In the genomic region with DNA sequence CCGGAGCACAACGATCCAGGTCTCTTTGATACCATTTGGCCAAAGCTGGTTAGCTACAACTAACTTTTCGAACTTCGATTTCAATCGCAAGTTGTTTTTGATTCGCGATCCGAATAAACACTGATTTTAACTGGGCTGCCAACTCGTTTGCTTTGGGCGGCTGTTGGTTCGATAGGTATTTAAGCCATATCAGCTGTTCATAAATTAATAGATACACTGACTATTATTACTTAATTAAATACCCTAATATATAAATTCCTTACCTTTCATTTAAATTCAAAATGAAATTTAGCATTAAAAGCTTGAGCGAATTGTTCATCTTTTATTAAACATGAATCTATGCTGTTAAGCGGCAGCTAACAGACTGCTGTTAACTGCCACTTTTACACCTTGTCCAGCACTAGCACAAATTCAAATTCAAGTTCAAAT, we compare ENCODE assay signal across 2 fruit fly cellular contexts.
TF ChIP-seq lines count a peak whose summit lies in the region.

A gene (minus strand): TSS at position 129 of the 429 bp plus-strand sequence.

TF ChIP-seq in whole organism, embryonic, 481 proteins besides CTCF, POLR2A, EP300 and RAD21 (continued from another document and continues in another):
- TF ChIP-seq schlank (tag; optimal IDR thresholded peaks at IDR 0.05; lab: Kevin White, UChicago), result no peak
- TF ChIP-seq zen2 (GFP tag; IDR thresholded peaks at IDR 0.05; lab: Robert Waterston, UW; ENCODE audit: partially characterized antibody), result no peak; the same call in 2 of the 3 replicates
- TF ChIP-seq CG10267 (tag; optimal IDR thresholded peaks at IDR 0.05; lab: Kevin White, UChicago), result peak; percentile 90
- TF ChIP-seq CG13424 (tag; optimal IDR thresholded peaks at IDR 0.05; lab: Kevin White, UChicago), result peak; percentile 31
- TF ChIP-seq D19A (tag; optimal IDR thresholded peaks at IDR 0.05; lab: Kevin White, UChicago), result peak; percentile 4
- no peak for TF ChIP-seq CG15479 (GFP tag; optimal IDR thresholded peaks at IDR 0.05; lab: Kevin White, UChicago)
- TF ChIP-seq CG4404 (GFP tag; IDR thresholded peaks at IDR 0.05; lab: Robert Waterston, UW), result no peak
- peak; percentile 43 for TF ChIP-seq CG12391 (tag; optimal IDR thresholded peaks at IDR 0.05; lab: Kevin White, UChicago)
- peak in 1 of 2 experiments; percentile 68 for TF ChIP-seq eve (GFP tag; optimal IDR thresholded peaks at IDR 0.05; lab: Kevin White, UChicago)
- no peak for TF ChIP-seq Elba2 (GFP tag; optimal IDR thresholded peaks at IDR 0.05; lab: Kevin White, UChicago)
- no peak for TF ChIP-seq hb (GFP tag; IDR thresholded peaks at IDR 0.05; lab: Robert Waterston, UW; ENCODE audit: partially characterized antibody)
- peak; percentile 51; the same call in 1 of the 2 replicates for TF ChIP-seq unc-4 (GFP tag; IDR thresholded peaks at IDR 0.05; lab: Robert Waterston, UW; ENCODE audit: partially characterized antibody)
- TF ChIP-seq hth (optimal IDR thresholded peaks at IDR 0.05; lab: Kevin White, UChicago), result no peak
- TF ChIP-seq CG33213 (GFP tag; optimal IDR thresholded peaks at IDR 0.05; lab: Kevin White, UChicago), result no peak
- TF ChIP-seq bowl (GFP tag; IDR thresholded peaks at IDR 0.05; lab: Robert Waterston, UW), result no peak
- peak; percentile 44 for TF ChIP-seq CG12659 (GFP tag; optimal IDR thresholded peaks at IDR 0.05; lab: Kevin White, UChicago)
- no peak for TF ChIP-seq CG12744 (GFP tag; optimal IDR thresholded peaks at IDR 0.05; lab: Kevin White, UChicago)
- no peak for TF ChIP-seq Oaz (GFP tag; IDR thresholded peaks at IDR 0.05; lab: Robert Waterston, UW)
- no peak for TF ChIP-seq CG8359 (GFP tag; optimal IDR thresholded peaks at IDR 0.05; lab: Kevin White, UChicago; ENCODE audit: borderline replicate concordance)
- no peak for TF ChIP-seq CG14014 (GFP tag; IDR thresholded peaks at IDR 0.05; lab: Robert Waterston, UW)
- no peak for TF ChIP-seq jigr1 (GFP tag; IDR thresholded peaks at IDR 0.05; lab: Robert Waterston, UW)
- peak; percentile 23 for TF ChIP-seq sug (tag; optimal IDR thresholded peaks at IDR 0.05; lab: Kevin White, UChicago)
- no peak for TF ChIP-seq CG30020 (tag; optimal IDR thresholded peaks at IDR 0.05; lab: Kevin White, UChicago)
- no peak for TF ChIP-seq CG2129 (GFP tag; IDR thresholded peaks at IDR 0.05; lab: Robert Waterston, UW; ENCODE audit: partially characterized antibody)
- TF ChIP-seq CG3407 (GFP tag; optimal IDR thresholded peaks at IDR 0.05; lab: Kevin White, UChicago), result no peak
- TF ChIP-seq grau (tag; optimal IDR thresholded peaks at IDR 0.05; lab: Kevin White, UChicago), result no peak
- TF ChIP-seq pzg (GFP tag; optimal IDR thresholded peaks at IDR 0.05; lab: Kevin White, UChicago), result peak; percentile 53
- TF ChIP-seq lov (optimal IDR thresholded peaks at IDR 0.05; lab: Kevin White, UChicago), result no peak
- no peak for TF ChIP-seq lov (GFP tag; IDR thresholded peaks at IDR 0.05; lab: Robert Waterston, UW)
- TF ChIP-seq CHES-1-like (GFP tag; optimal IDR thresholded peaks at IDR 0.05; lab: Kevin White, UChicago), result no peak
- peak; percentile 47 for TF ChIP-seq Sin3A (optimal IDR thresholded peaks at IDR 0.05; lab: Kevin White, UChicago)
- peak; percentile 37 for TF ChIP-seq CoRest (tag; optimal IDR thresholded peaks at IDR 0.05; lab: Kevin White, UChicago)
- TF ChIP-seq CG31365 (tag; optimal IDR thresholded peaks at IDR 0.05; lab: Kevin White, UChicago), result no peak
- peak; percentile 28 for TF ChIP-seq phol (tag; optimal IDR thresholded peaks at IDR 0.05; lab: Kevin White, UChicago)
- TF ChIP-seq CG14441 (GFP tag; IDR thresholded peaks at IDR 0.05; lab: Robert Waterston, UW), result no peak
- TF ChIP-seq Stat92E (GFP tag; optimal IDR thresholded peaks at IDR 0.05; lab: Kevin White, UChicago), result no peak
- peak; percentile 69 for TF ChIP-seq MBD-R2 (GFP tag; IDR thresholded peaks at IDR 0.05; lab: Robert Waterston, UW)
- TF ChIP-seq CG8478 (optimal IDR thresholded peaks at IDR 0.05; lab: Kevin White, UChicago), result no peak
- TF ChIP-seq nom (GFP tag; optimal IDR thresholded peaks at IDR 0.05; lab: Kevin White, UChicago), result no peak
- TF ChIP-seq BEAF-32 (GFP tag; optimal IDR thresholded peaks at IDR 0.05; lab: Kevin White, UChicago), result peak; percentile 63
- TF ChIP-seq croc (GFP tag; conservative IDR thresholded peaks at IDR 0.05; lab: Robert Waterston, UW), result no peak
- no peak for TF ChIP-seq CG16815 (GFP tag; optimal IDR thresholded peaks at IDR 0.05; lab: Kevin White, UChicago)
- no peak for TF ChIP-seq CG15011 (GFP tag; optimal IDR thresholded peaks at IDR 0.05; lab: Kevin White, UChicago)
- no peak for TF ChIP-seq sd (tag; optimal IDR thresholded peaks at IDR 0.05; lab: Kevin White, UChicago)
- TF ChIP-seq fd64A (GFP tag; optimal IDR thresholded peaks at IDR 0.05; lab: Kevin White, UChicago), result no peak
- TF ChIP-seq CG4730 (GFP tag; IDR thresholded peaks at IDR 0.05; lab: Robert Waterston, UW), result no peak
- peak; percentile 24; the same call in 1 of the 2 replicates for TF ChIP-seq Rfx (GFP tag; IDR thresholded peaks at IDR 0.05; lab: Robert Waterston, UW)
- no peak for TF ChIP-seq CG11456 (GFP tag; IDR thresholded peaks at IDR 0.05; lab: Robert Waterston, UW)
- no peak for TF ChIP-seq NFAT (GFP tag; IDR thresholded peaks at IDR 0.05; lab: Robert Waterston, UW)
- no peak for TF ChIP-seq Dbx (GFP tag; IDR thresholded peaks at IDR 0.05; lab: Robert Waterston, UW)
- TF ChIP-seq CG10959 (GFP tag; IDR thresholded peaks at IDR 0.05; lab: Robert Waterston, UW), result no peak
- no peak for TF ChIP-seq CG2875 (GFP tag; optimal IDR thresholded peaks at IDR 0.05; lab: Kevin White, UChicago)
- TF ChIP-seq CG13123 (GFP tag; optimal IDR thresholded peaks at IDR 0.05; lab: Kevin White, UChicago), result no peak
- no peak for TF ChIP-seq en (GFP tag; optimal IDR thresholded peaks at IDR 0.05; lab: Kevin White, UChicago)
- peak; percentile 6 for TF ChIP-seq CG10979 (tag; optimal IDR thresholded peaks at IDR 0.05; lab: Kevin White, UChicago)
- no peak for TF ChIP-seq ftz-f1 (GFP tag; optimal IDR thresholded peaks at IDR 0.05; lab: Kevin White, UChicago)
- TF ChIP-seq CG30403 (GFP tag; optimal IDR thresholded peaks at IDR 0.05; lab: Kevin White, UChicago), result peak; percentile 21
- TF ChIP-seq CG10209 (GFP tag; optimal IDR thresholded peaks at IDR 0.05; lab: Kevin White, UChicago), result no peak
- no peak for TF ChIP-seq C15 (GFP tag; IDR thresholded peaks at IDR 0.05; lab: Robert Waterston, UW)
- TF ChIP-seq tap (tag; optimal IDR thresholded peaks at IDR 0.05; lab: Kevin White, UChicago), result no peak
- TF ChIP-seq amos (GFP tag; IDR thresholded peaks at IDR 0.05; lab: Robert Waterston, UW; ENCODE audit: partially characterized antibody), result peak; percentile 34; the same call in 1 of the 2 replicates
- TF ChIP-seq CG11093 (GFP tag; IDR thresholded peaks at IDR 0.05; lab: Robert Waterston, UW), result no peak
- no peak for TF ChIP-seq zf30C (GFP tag; optimal IDR thresholded peaks at IDR 0.05; lab: Kevin White, UChicago)
- TF ChIP-seq sna (GFP tag; IDR thresholded peaks at IDR 0.05; lab: Robert Waterston, UW; ENCODE audit: partially characterized antibody), result no peak

TF ChIP-seq in whole organism, prepupa, 60 proteins besides CTCF, POLR2A, EP300 and RAD21 (continued from another document):
- TF ChIP-seq CG11762 (GFP tag; optimal IDR thresholded peaks at IDR 0.05; lab: Kevin White, UChicago; ENCODE audit: insufficient read depth) (no peak), spab (GFP tag; optimal IDR thresholded peaks at IDR 0.05; lab: Kevin White, UChicago) (no peak), topi (GFP tag; optimal IDR thresholded peaks at IDR 0.05; lab: Kevin White, UChicago) (peak; percentile 13), CG8319 (GFP tag; optimal IDR thresholded peaks at IDR 0.05; lab: Kevin White, UChicago) (no peak), Smox (GFP tag; optimal IDR thresholded peaks at IDR 0.05; lab: Kevin White, UChicago) (no peak), CG10669 (GFP tag; optimal IDR thresholded peaks at IDR 0.05; lab: Kevin White, UChicago) (no peak), CG6854 (GFP tag; optimal IDR thresholded peaks at IDR 0.05; lab: Kevin White, UChicago) (no peak), CG4318 (GFP tag; optimal IDR thresholded peaks at IDR 0.05; lab: Kevin White, UChicago) (no peak), net (GFP tag; optimal IDR thresholded peaks at IDR 0.05; lab: Kevin White, UChicago) (no peak), CG9139 (GFP tag; optimal IDR thresholded peaks at IDR 0.05; lab: Kevin White, UChicago) (no peak), salr (GFP tag; optimal IDR thresholded peaks at IDR 0.05; lab: Kevin White, UChicago) (no peak), Sox15 (GFP tag; optimal IDR thresholded peaks at IDR 0.05; lab: Kevin White, UChicago) (no peak), CG15336 (GFP tag; IDR thresholded peaks at IDR 0.05; lab: Robert Waterston, UW) (no peak), Lpt (GFP tag; optimal IDR thresholded peaks at IDR 0.05; lab: Kevin White, UChicago) (no peak), Eip75B (GFP tag; optimal IDR thresholded peaks at IDR 0.05; lab: Kevin White, UChicago) (no peak), CG3032 (tag; optimal IDR thresholded peaks at IDR 0.05; lab: Kevin White, UChicago) (no peak), Ets21C (GFP tag; optimal IDR thresholded peaks at IDR 0.05; lab: Kevin White, UChicago) (no peak), dsx (GFP tag; optimal IDR thresholded peaks at IDR 0.05; lab: Kevin White, UChicago; ENCODE audit: poor library complexity, severe bottlenecking) (no peak), Gug (GFP tag; IDR thresholded peaks at IDR 0.05; lab: Robert Waterston, UW) (no peak), svp (GFP tag; lab: Kevin White, UChicago) (no peak), CG16779 (tag; optimal IDR thresholded peaks at IDR 0.05; lab: Kevin White, UChicago) (no peak), Blimp-1 (GFP tag; optimal IDR thresholded peaks at IDR 0.05; lab: Kevin White, UChicago) (no peak), Sox102F (GFP tag; optimal IDR thresholded peaks at IDR 0.05; lab: Kevin White, UChicago) (no peak), Hr4 (GFP tag; optimal IDR thresholded peaks at IDR 0.05; lab: Kevin White, UChicago) (no peak), CG6808 (GFP tag; optimal IDR thresholded peaks at IDR 0.05; lab: Kevin White, UChicago) (no peak), cyc (GFP tag; optimal IDR thresholded peaks at IDR 0.05; lab: Kevin White, UChicago) (no peak), CG34406 (GFP tag; optimal IDR thresholded peaks at IDR 0.05; lab: Kevin White, UChicago) (no peak), Eip93F (GFP tag; optimal IDR thresholded peaks at IDR 0.05; lab: Kevin White, UChicago) (peak; percentile 37), acj6 (GFP tag; optimal IDR thresholded peaks at IDR 0.05; lab: Kevin White, UChicago) (peak; percentile 11)
TF ChIP-seq in whole organism, prepupa: peak in this region for 7.
